Fruit fly (Drosophila melanogaster) ovary, adult (tissue): ENCODE results near the gene PIG-H.
A peak's percentile ranks its signal among the peaks of the same experiment; 100 is the strongest.

Experiments
- CG17801 ChIP-seq: fragments of 200-800 bp; optimal IDR thresholded peaks from 2 replicates; lab custom pipeline; 2019; ENCODE audit warnings: missing biosample characterization, mild to moderate bottlenecking, missing genetic modification characterization, moderate library complexity; ENCODE audit not compliant: partially characterized antibody

The PIG-H gene

DNA sequence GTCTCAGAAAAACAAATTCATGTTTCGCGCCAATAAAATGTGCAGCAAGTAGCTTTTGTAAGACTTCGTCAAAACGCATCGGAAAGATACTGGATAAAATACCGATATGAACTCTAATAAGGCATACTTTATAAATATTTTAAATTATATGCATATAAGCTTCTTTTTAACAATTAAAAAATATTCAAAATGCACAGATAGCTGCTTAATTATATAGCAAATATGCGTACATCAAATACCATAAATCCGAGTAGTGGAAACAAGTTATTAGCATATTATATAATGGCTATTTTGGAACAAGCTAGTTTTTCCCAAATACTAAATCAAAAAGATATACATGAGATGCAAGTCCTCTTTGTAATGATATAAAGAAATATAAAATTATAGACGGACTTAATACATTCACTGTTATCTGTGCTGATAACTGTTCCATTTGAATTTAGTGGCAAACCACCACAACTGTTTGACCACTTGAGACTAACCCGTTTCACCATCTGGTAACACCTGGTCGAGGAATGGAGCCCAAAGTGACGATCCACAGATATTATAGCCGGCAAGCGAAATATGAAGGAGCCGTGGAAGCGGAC is at the start of gene PIG-H:
Gene PIG-H (plus strand): TSS at position 303 of the 587 bp plus-strand sequence.
- TF ChIP-seq CG17801 (GFP tag; lab: Kevin White, UChicago) = no peak

DNA sequence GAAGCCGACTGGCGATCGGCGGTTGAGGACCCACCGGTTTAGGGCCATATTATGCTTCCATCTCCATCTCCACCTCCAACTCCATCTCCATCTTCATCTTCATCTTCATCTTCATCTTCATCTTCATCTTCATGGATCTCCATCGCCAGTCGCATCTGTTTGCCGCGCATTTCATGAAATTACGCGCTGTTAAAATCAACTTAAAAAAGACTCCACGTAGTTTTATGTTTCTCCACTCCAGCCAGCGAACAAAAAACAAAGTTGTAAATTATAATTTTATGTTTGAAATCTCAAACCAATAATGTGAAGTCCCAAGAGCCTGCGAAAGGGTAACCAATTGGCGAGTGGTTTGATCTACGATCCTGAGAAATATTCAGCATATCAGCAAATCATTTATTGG is 49.5 kb upstream of the PIG-H start:
- TF ChIP-seq CG17801 (GFP tag; lab: Kevin White, UChicago) = no peak

DNA sequence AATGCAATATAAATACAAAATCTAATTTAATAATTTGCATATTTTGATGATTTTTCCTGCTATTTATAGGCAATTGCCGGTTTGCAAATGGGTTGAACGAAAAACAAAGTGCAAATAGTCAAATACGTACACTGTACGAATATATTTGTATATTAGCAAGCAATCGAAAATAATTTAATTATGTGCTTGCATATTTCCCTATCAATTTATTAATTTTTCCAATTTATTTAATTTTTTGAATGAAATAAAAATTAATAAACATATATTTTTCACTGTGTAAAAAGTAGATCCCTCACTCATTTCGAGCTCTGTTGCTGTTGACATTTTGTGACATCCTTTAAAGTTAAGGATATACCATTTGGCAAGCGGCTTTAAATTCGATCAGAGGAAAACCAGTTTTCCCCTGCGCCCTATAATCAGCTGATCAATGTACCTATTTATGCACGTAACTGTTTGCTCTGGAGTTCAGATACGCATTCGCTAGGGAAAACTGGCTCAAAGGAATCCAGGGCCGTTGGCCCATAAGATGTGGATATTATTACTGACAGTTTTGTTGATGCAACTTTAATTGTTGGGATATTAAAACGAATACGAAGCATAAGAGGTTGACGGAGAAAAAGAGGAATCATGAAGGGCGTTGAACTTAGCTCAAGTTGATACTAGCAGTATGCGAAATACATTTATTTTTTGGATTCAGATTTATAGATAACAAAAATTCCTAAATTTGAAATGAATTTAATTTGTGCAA is 46.4 kb upstream of the PIG-H start:
- TF ChIP-seq CG17801 (GFP tag; lab: Kevin White, UChicago) = no peak

DNA sequence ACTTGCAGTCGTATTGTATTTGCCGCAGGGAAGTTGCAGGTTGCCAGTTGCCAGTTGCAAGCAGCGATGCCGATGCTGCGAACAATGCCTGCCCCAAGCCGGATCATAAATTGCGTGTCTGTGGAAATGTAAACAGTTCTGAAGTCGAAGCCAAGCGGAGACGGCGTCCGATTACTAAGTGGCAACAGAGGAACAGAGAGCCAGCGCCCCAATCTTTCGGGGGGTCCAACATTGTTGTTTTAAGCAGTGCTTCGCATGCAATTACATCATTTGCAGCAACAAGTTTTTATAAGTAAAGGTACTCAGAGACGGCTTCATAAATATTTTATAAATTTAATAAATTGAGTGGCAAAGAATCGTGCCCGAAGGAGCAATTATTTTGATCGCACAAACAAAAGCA is 45.2 kb upstream of the PIG-H start:
- TF ChIP-seq CG17801 (GFP tag; lab: Kevin White, UChicago) = no peak

dm6 chr3R:7957008-7957407 is 42.6 kb upstream of the PIG-H start:
- no peak for TF ChIP-seq CG17801 (GFP tag; lab: Kevin White, UChicago)

dm6 chr3R:7961348-7961747 is 38.3 kb upstream of the PIG-H start:
- TF ChIP-seq CG17801 (GFP tag; lab: Kevin White, UChicago) = no peak

- no peak for TF ChIP-seq CG17801 (GFP tag; lab: Kevin White, UChicago)
These were observed 36.7 kb upstream of the PIG-H start for dm6 chr3R:7962778-7963494.

DNA sequence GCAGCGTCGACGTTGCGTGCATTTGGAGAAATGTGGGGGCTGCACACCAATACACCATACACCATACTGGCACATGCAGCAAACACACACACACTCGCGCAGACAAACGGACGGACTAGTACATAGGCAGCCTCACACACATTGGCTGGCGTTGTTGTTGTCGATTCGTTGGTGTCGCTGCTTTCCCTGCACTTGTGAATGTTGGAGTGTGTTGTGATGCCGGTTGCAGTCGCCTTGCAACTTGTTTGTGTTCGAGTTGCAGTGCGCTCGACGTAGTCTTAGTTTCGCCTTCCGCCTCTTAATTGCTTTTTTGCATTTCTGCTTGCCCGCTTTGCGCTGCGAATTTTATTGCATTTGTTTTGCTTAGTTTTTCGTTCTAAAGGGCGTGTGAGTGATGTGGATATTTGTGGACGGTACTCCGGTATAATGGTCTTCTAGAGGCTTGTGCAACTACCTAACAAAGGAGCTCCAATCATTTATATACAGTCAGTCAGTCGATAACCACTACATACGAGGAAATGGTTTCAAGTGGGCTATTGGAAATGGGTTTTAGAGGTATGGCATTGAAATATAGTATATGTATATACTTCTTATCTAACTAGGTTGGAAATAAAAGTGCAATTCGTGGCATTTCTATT is 36.0 kb upstream of the PIG-H start:
- TF ChIP-seq CG17801 (GFP tag; lab: Kevin White, UChicago) = no peak

dm6 chr3R:7964751-7965319 is 34.8 kb upstream of the PIG-H start:
- no peak for TF ChIP-seq CG17801 (GFP tag; lab: Kevin White, UChicago)

dm6 chr3R:7966544-7967264 is 32.9 kb upstream of the PIG-H start:
- no peak for TF ChIP-seq CG17801 (GFP tag; lab: Kevin White, UChicago)

dm6 chr3R:7967347-7967746 is 32.3 kb upstream of the PIG-H start, which contains the start of gene dsx:
dsx (minus strand) TSS chr3R:7967408.
- no peak for TF ChIP-seq CG17801 (GFP tag; lab: Kevin White, UChicago)

DNA sequence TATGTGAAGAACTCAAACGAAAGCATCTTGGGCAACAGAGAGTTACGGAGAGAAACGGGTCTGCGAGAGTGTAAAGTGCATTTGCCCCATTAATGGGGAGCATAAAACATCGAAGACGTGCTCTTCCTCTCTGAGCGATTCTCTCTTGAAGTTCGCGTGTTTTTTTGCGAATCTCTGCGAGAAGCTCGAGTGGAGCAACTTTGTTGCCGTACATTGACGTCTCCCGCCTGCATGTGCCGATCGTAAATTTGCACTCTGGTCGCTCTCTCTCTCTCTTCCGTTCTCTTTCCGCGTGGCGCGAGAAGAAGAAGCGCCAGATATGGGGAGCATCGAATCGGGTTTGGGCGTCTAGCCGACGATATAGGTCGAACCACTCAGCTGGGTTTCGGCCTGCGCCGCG is 31.8 kb upstream of the PIG-H start:
- peak; percentile 18 for TF ChIP-seq CG17801 (GFP tag; lab: Kevin White, UChicago)

DNA sequence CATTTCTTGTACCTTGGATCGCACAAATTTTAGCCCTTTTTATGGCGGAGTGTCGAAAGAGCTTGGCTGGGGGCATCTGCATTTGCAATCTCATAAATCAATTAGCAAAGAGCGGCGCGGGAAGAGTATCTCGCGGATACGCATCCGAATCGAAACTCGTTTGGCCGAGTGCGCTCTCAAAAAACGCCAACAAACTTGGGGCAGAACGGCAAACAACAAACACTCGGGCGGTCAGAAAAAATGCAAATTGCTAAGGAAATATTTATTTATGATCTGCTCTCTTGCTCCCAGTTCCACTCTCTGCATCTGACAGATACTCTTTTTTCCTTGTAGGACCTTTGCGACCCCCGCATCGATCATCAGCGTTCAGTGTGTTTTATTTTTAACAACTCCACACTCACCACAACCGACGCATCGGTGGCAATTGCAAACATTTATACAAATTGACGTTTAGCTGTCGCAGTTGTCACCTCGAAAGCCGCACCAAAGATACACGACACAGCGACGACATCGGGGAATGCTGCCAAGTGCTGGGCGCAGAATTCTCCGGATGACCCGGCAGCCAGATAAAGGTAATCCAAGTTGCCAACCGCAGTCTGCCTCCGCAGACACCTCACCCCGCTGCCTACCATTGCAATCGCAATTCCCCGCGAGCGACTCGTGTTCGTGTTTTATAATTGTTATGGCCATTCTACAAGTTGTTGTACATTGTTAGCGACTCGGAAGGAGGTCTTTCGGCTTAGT is 30.5 kb upstream of the PIG-H start:
- no peak for TF ChIP-seq CG17801 (GFP tag; lab: Kevin White, UChicago)
